Fruit fly (Drosophila melanogaster) whole organism, larva: ENCODE results near the gene Dtwd2.

Experiments used
- noc ChIP-seq: fragments of 200-800 bp; sonication (Bioruptor generic); optimal IDR thresholded peaks from 3 replicates; lab custom pipeline; 2019; ENCODE audit warnings: missing biosample characterization, mild to moderate bottlenecking, missing genetic modification characterization, moderate library complexity

The Dtwd2 gene

DNA sequence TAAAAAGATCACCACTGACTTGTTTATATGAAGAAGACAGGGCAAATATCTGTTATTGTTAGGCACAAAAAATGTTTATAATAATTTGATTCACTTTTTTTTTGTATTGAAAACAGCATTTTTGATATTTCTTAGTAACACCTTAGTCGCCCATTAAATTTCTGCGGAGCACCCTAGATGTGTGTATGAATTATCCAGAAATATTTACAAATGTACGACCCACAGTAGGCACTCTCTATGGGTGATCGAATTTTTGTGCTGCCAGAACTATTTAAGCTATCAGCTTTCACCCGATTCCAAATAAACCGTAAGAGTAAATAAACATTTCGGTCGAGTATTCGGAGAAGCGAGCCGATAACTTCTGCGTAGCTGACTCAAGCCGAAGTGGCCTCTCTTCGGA is 36.1 kb downstream of the Dtwd2 start, which contains the start of gene RacGAP84C:
TSS of gene RacGAP84C (plus strand) at position 301 of the 400 bp plus-strand sequence.
- TF ChIP-seq noc (tag; lab: Kevin White, UChicago) = no peak
